Fruit fly (Drosophila melanogaster) whole organism, pupa: ENCODE measurements around the gene CG11309.

ENCODE experiments used
- CG10348 ChIP-seq: fragments of 200-800 bp; sonication (Bioruptor generic); IDR thresholded peaks from 2 replicates; pipeline ENCODE4 v1.3.6; 2022; ENCODE audit warnings: missing biosample characterization, missing genetic modification characterization
- CG13204 ChIP-seq: fragments of 200-800 bp; sonication (Bioruptor generic); optimal IDR thresholded peaks from 2 replicates; lab custom pipeline; 2018; ENCODE audit warnings: missing biosample characterization, mild to moderate bottlenecking, missing genetic modification characterization, moderate library complexity
- CG15710 ChIP-seq: fragments of 200-800 bp; sonication (Bioruptor generic); optimal IDR thresholded peaks from 2 replicates; lab custom pipeline; 2018; ENCODE audit warnings: missing biosample characterization, mild to moderate bottlenecking, missing genetic modification characterization, moderate library complexity
- CG17806 ChIP-seq: fragments of 200-800 bp; sonication (Bioruptor generic); optimal IDR thresholded peaks from 2 replicates; lab custom pipeline; 2018; ENCODE audit warnings: missing biosample characterization, mild to moderate bottlenecking, missing genetic modification characterization, moderate library complexity
- CG34367 ChIP-seq: fragments of 200-800 bp; sonication (Bioruptor generic); optimal IDR thresholded peaks from 2 replicates; lab custom pipeline; 2018; ENCODE audit warnings: missing biosample characterization, mild to moderate bottlenecking, missing genetic modification characterization
- EcR ChIP-seq: fragments of 200-800 bp; sonication (Bioruptor generic); optimal IDR thresholded peaks from 3 replicates; lab custom pipeline; 2019; ENCODE audit warnings: missing biosample characterization, missing genetic modification characterization, mild to moderate bottlenecking, moderate library complexity, missing genetic modification reagents
- Pif1B ChIP-seq: fragments of 200-800 bp; sonication (Bioruptor generic); optimal IDR thresholded peaks from 3 replicates; lab custom pipeline; 2016; ENCODE audit warnings: missing biosample characterization, missing genetic modification characterization
- Snoo ChIP-seq: fragments of 200-800 bp; sonication (Bioruptor generic); optimal IDR thresholded peaks from 3 replicates; lab custom pipeline; 2017; ENCODE audit warnings: missing biosample characterization, mild to moderate bottlenecking, missing genetic modification characterization, inconsistent platforms
- fd96Ca ChIP-seq: fragments of 200-800 bp; sonication (Bioruptor generic); IDR thresholded peaks from 3 replicates; pipeline ENCODE4 v1.3.6; 2022; ENCODE audit warnings: missing biosample characterization, missing genetic modification characterization
- rn ChIP-seq: fragments of 200-800 bp; sonication (Bioruptor generic); IDR thresholded peaks from 2 replicates; pipeline ENCODE4 v1.3.6; 2022; ENCODE audit warnings: missing biosample characterization, missing genetic modification characterization

DNA sequence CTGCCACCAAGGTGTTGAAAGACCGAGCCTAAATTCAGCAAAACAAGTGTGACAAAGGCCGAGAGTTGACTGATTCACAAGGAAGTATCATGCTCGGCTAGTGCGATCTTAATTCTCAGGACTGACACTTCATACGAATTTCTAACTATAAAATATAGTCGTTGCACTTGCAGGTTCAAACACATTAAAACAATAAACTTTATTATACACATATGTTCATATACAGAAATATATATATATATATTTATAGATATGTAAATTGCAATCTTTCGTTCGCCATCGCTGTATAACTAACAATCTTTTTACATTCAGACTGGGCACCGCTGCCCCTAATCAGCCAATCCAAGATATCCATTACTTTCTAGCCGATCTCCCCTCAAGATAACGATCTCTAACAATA is 34.0 kb downstream of the CG11309 start, which contains the start of gene CG9389:
- TF ChIP-seq Snoo (tag; lab: Kevin White, UChicago) = no peak
- no peak for TF ChIP-seq CG17806 (tag; lab: Kevin White, UChicago)
- TF ChIP-seq EcR (GFP tag; lab: Kevin White, UChicago) = no peak
- no peak for TF ChIP-seq CG15710 (tag; lab: Kevin White, UChicago)
- TF ChIP-seq CG34367 (tag; lab: Kevin White, UChicago) = no peak
- TF ChIP-seq fd96Ca = no peak
- no peak for TF ChIP-seq rn (GFP tag; lab: Robert Waterston, UW)
- no peak for TF ChIP-seq Pif1B (GFP tag; lab: Kevin White, UChicago)
- no peak for TF ChIP-seq CG10348
- TF ChIP-seq CG13204 (GFP tag; lab: Kevin White, UChicago) = no peak
